Worm (Caenorhabditis elegans) whole organism, late embryonic: ENCODE measurements around the gene F59E12.6.

Experiments used
- Y22D7AL.16 ChIP-seq: sonication (generic microtip); optimal IDR thresholded peaks from 2 replicates; lab custom pipeline; 2016; ENCODE audit warnings: missing genetic modification characterization, missing compliant biosample characterization
- ceh-24 ChIP-seq: sonication (generic microtip); optimal IDR thresholded peaks from 2 replicates; lab custom pipeline; 2016; ENCODE audit warnings: mild to moderate bottlenecking, missing genetic modification characterization, missing compliant biosample characterization
- ceh-34 ChIP-seq: sonication (generic microtip); optimal IDR thresholded peaks from 2 replicates; lab custom pipeline; 2016; ENCODE audit warnings: mild to moderate bottlenecking, missing genetic modification characterization, missing compliant biosample characterization
- ceh-6 ChIP-seq: fragments of 200-800 bp; sonication (Bioruptor generic); optimal IDR thresholded peaks from 2 replicates; lab custom pipeline; 2018; ENCODE audit warnings: mild to moderate bottlenecking, missing genetic modification characterization, missing compliant biosample characterization
- elt-2 ChIP-seq: sonication (generic microtip); optimal IDR thresholded peaks from 2 replicates; lab custom pipeline; 2016; ENCODE audit warnings: missing genetic modification reagents, missing genetic modification characterization, missing compliant biosample characterization
- fax-1 ChIP-seq: sonication (generic microtip); optimal IDR thresholded peaks from 2 replicates; lab custom pipeline; 2016; ENCODE audit warnings: missing genotype, missing genetic modification characterization, missing compliant biosample characterization
- fkh-10 ChIP-seq: fragments of 150-350 bp; optimal IDR thresholded peaks from 2 replicates; lab custom pipeline; 2014; ENCODE audit warnings: missing biosample characterization, missing genetic modification reagents, missing genetic modification characterization
- unc-55 ChIP-seq: sonication (generic microtip); optimal IDR thresholded peaks from 2 replicates; lab custom pipeline; 2017; ENCODE audit warnings: missing biosample characterization, missing genetic modification reagents, missing genetic modification characterization
- unc-86 ChIP-seq: sonication (generic microtip); optimal IDR thresholded peaks from 2 replicates; lab custom pipeline; 2016; ENCODE audit warnings: missing genetic modification characterization, missing compliant biosample characterization
- zip-5 ChIP-seq: sonication (generic microtip); optimal IDR thresholded peaks from 2 replicates; lab custom pipeline; 2016; ENCODE audit warnings: missing genetic modification characterization, missing compliant biosample characterization

- no peak for TF ChIP-seq ceh-34 (tag; lab: Kevin White, UChicago)
- TF ChIP-seq Y22D7AL.16 = no peak
- no peak for TF ChIP-seq fkh-10
- TF ChIP-seq ceh-24 (tag; lab: Kevin White, UChicago) = no peak
- no peak for TF ChIP-seq fax-1
- TF ChIP-seq zip-5 (tag; lab: Kevin White, UChicago) = no peak
- no peak for TF ChIP-seq ceh-6
- TF ChIP-seq elt-2 (tag; lab: Kevin White, UChicago) = peak; percentile 70
- no peak for TF ChIP-seq unc-86 (tag; lab: Kevin White, UChicago)
- TF ChIP-seq unc-55 (GFP tag; lab: Kevin White, UChicago) = no peak
These were observed 31.3 kb downstream of the F59E12.6 start, which contains the start of gene C17G10.10 for ce11 chrII:5599326-5600044.
